Fruit fly (Drosophila melanogaster): ENCODE data around the gene rdgA.

- TF ChIP-seq CG1792 (GFP tag; optimal IDR thresholded peaks at IDR 0.05) (no peak), CG15269 (tag; optimal IDR thresholded peaks at IDR 0.05) (peak; percentile 87), CG30431 (GFP tag; optimal IDR thresholded peaks at IDR 0.05) (peak; percentile 59), Dip3 (GFP tag; optimal IDR thresholded peaks at IDR 0.05) (peak; percentile 46), CG9932 (GFP tag; IDR thresholded peaks at IDR 0.05) (peak; percentile 82), CG2678 (tag; optimal IDR thresholded peaks at IDR 0.05) (peak; percentile 93), CG6854 (GFP tag; optimal IDR thresholded peaks at IDR 0.05) (peak; percentile 77), toy (GFP tag; IDR thresholded peaks at IDR 0.05) (0 out of 2 replicates have a peak, but pooled peaks have one; percentile 40), vfl (GFP tag; optimal IDR thresholded peaks at IDR 0.05) (no peak), Ada2b (GFP tag; IDR thresholded peaks at IDR 0.05) (peak; percentile 68)
These were observed 43.0 kb upstream of the rdgA start for dm6 chrX:8863554-8864498.

Data from whole organism, embryonic.